Worm (Caenorhabditis elegans) whole organism, L1 larva: Measurements from ENCODE around the gene ZK970.8.

ENCODE experiments used
- aly-2 ChIP-seq: fragments of 150-350 bp; optimal IDR thresholded peaks from 2 replicates; lab custom pipeline; 2014; ENCODE audit warnings: missing biosample characterization, missing genetic modification characterization
- dpl-1 ChIP-seq, 3 experiments: fragments of 150-350 bp in 2 of 3; sonication (generic microtip) in 1 of 3; optimal IDR thresholded peaks; 2 replicates each; lab custom pipeline; 2014 to 2017; ENCODE audit warnings: missing biosample characterization in 3 of 3, missing genetic modification characterization in 3 of 3, missing genetic modification reagents in 3 of 3
- dsc-1 ChIP-seq: sonication (generic microtip); optimal IDR thresholded peaks from 2 replicates; lab custom pipeline; 2016; ENCODE audit warnings: mild to moderate bottlenecking, missing genetic modification characterization, missing compliant biosample characterization
- egl-27 ChIP-seq, 2 experiments: fragments of 150-350 bp in 1 of 2; sonication (generic microtip); optimal IDR thresholded peaks; 3 replicates each; lab custom pipeline; 2017 to 2018; ENCODE audit warnings: missing biosample characterization in 2 of 2, missing genetic modification characterization in 2 of 2, missing genetic modification reagents in 2 of 2
- elt-3 ChIP-seq, 6 experiments: fragments of 150-350 bp in 1 of 6; sonication (generic microtip); optimal IDR thresholded peaks; 2 replicates each; lab custom pipeline; 2017 to 2018; ENCODE audit warnings: missing biosample characterization in 6 of 6, missing genetic modification characterization in 6 of 6, inconsistent platforms in 1 of 6
- fkh-10 ChIP-seq: sonication (generic microtip); optimal IDR thresholded peaks from 2 replicates; lab custom pipeline; 2017; ENCODE audit warnings: missing biosample characterization, missing genetic modification reagents, missing genetic modification characterization
- grh-1 ChIP-seq: fragments of 200-800 bp; sonication (Bioruptor generic); IDR thresholded peaks from 2 replicates; pipeline ENCODE4 v1.3.6; 2022; ENCODE audit warnings: missing genetic modification reagents, missing genetic modification characterization, missing compliant biosample characterization
- lsy-2 ChIP-seq, 2 experiments: fragments of 150-350 bp; optimal IDR thresholded peaks; 2 replicates each; lab custom pipeline; 2014; ENCODE audit warnings: missing biosample characterization in 2 of 2, missing genetic modification characterization in 2 of 2
- mdl-1 ChIP-seq, 2 experiments: fragments of 150-350 bp; optimal IDR thresholded peaks; 2 replicates each; lab custom pipeline; 2014 to 2017; ENCODE audit warnings: missing biosample characterization in 2 of 2, missing genetic modification characterization in 2 of 2, inconsistent platforms in 1 of 2
- mep-1 ChIP-seq: fragments of 150-350 bp; optimal IDR thresholded peaks from 2 replicates; lab custom pipeline; 2014; ENCODE audit warnings: missing biosample characterization, missing genetic modification characterization
- nhr-12 ChIP-seq: sonication (generic microtip); optimal IDR thresholded peaks from 2 replicates; lab custom pipeline; 2017; ENCODE audit warnings: missing biosample characterization, missing genetic modification characterization
- nhr-76 ChIP-seq: sonication (generic microtip); optimal IDR thresholded peaks from 2 replicates; lab custom pipeline; 2017; ENCODE audit warnings: missing biosample characterization, missing genetic modification characterization
- ztf-11 ChIP-seq, 2 experiments: sonication (generic microtip); optimal IDR thresholded peaks; 2 replicates each; lab custom pipeline; 2016 to 2017; ENCODE audit warnings: missing genetic modification characterization in 2 of 2, missing biosample characterization in 1 of 2, missing compliant biosample characterization in 1 of 2

DNA sequence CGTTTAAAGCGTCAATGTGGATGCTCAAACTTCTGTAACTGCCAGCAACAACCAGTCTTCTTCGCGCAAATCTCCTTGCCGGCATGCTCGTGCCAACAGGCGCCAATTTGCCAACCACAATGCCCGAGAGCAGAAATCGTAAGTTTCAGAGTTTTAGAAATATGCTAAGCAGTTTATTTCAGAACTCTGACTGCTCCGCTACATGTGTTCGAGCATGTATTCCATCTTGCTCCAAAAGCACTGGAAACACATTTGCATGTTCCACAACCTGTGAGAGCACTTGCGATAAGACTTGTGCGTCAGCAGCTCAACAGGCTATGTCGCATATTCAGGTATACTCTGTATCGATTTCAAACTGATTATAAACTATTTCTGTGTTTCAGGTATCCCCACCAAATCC lies 20.3 kb downstream of the ZK970.8 start:
- TF ChIP-seq grh-1 (GFP tag; lab: Robert Waterston, UW) (no peak), elt-3 (tag; optimal IDR thresholded peaks at IDR 0.05; lab: Kevin White, UChicago) (no peak), mep-1 (tag; lab: Kevin White, UChicago) (no peak), mdl-1 (tag; optimal IDR thresholded peaks at IDR 0.05; lab: Kevin White, UChicago) (no peak), lsy-2 (tag; optimal IDR thresholded peaks at IDR 0.05; lab: Kevin White, UChicago) (no peak), nhr-12 (no peak), nhr-76 (no peak), ztf-11 (tag; optimal IDR thresholded peaks at IDR 0.05; lab: Kevin White, UChicago) (no peak), dpl-1 (GFP tag; optimal IDR thresholded peaks at IDR 0.05; lab: Kevin White, UChicago) (no peak), aly-2 (tag; lab: Kevin White, UChicago) (no peak), egl-27 (tag; optimal IDR thresholded peaks at IDR 0.05; lab: Kevin White, UChicago) (no peak), fkh-10 (no peak), dsc-1 (no peak)
